Fruit fly (Drosophila melanogaster): Measurements from ENCODE around the gene CG32110.
A peak's percentile ranks its signal among the peaks of the same experiment; 100 is the strongest.

The CG32110 gene

dm6 chr3L:12803159-12804034 lies 5.1 kb upstream of the CG32110 start (continued):
- peak; percentile 22 for TF ChIP-seq az2 (GFP tag; optimal IDR thresholded peaks at IDR 0.05)
- peak; percentile 6 for TF ChIP-seq CG18476 (GFP tag; optimal IDR thresholded peaks at IDR 0.05)
- peak; percentile 45 for TF ChIP-seq bcd (GFP tag; optimal IDR thresholded peaks at IDR 0.05)
- peak; percentile 49 for TF ChIP-seq unpg (GFP tag; optimal IDR thresholded peaks at IDR 0.05)
- TF ChIP-seq exex (tag; optimal IDR thresholded peaks at IDR 0.05) = peak; percentile 9
- TF ChIP-seq Side (GFP tag; optimal IDR thresholded peaks at IDR 0.05) = peak; percentile 54
- TF ChIP-seq CG6654 (GFP tag; optimal IDR thresholded peaks at IDR 0.05) = peak; percentile 24
- TF ChIP-seq CG7839 (tag; optimal IDR thresholded peaks at IDR 0.05) = peak; percentile 66
- 0 out of 2 replicates have a peak, but pooled peaks have one; percentile 16 for TF ChIP-seq wdn (GFP tag; IDR thresholded peaks at IDR 0.05)
- TF ChIP-seq Six4 (GFP tag; optimal IDR thresholded peaks at IDR 0.05) = peak; percentile 25
- TF ChIP-seq HLH54F (GFP tag; optimal IDR thresholded peaks at IDR 0.05) = peak; percentile 54
- 0 out of 3 replicates have a peak, but pooled peaks have one; percentile 17 for TF ChIP-seq tgo (GFP tag; IDR thresholded peaks at IDR 0.05)
- peak; percentile 53; the same call in 1 of the 2 replicates for TF ChIP-seq lmd (GFP tag; IDR thresholded peaks at IDR 0.05)
- TF ChIP-seq Chrac-16 (GFP tag; optimal IDR thresholded peaks at IDR 0.05) = peak; percentile 30
- peak; percentile 51 for TF ChIP-seq Hsf (GFP tag; optimal IDR thresholded peaks at IDR 0.05)
- no peak for TF ChIP-seq Bgb (GFP tag; IDR thresholded peaks at IDR 0.05; ENCODE audit: partially characterized antibody)
- no peak for TF ChIP-seq schlank (tag; optimal IDR thresholded peaks at IDR 0.05)
- peak; percentile 15 for TF ChIP-seq CG2712 (tag; optimal IDR thresholded peaks at IDR 0.05)
- TF ChIP-seq kni (GFP tag; optimal IDR thresholded peaks at IDR 0.05) = no peak
- TF ChIP-seq scrt (GFP tag; optimal IDR thresholded peaks at IDR 0.05) = peak; percentile 36
- peak; percentile 23 for TF ChIP-seq CG12155 (GFP tag; optimal IDR thresholded peaks at IDR 0.05)
- TF ChIP-seq tx (GFP tag; optimal IDR thresholded peaks at IDR 0.05) = peak; percentile 24
- TF ChIP-seq Fer2 (tag; optimal IDR thresholded peaks at IDR 0.05) = peak; percentile 6
- TF ChIP-seq Deaf1 (tag; optimal IDR thresholded peaks at IDR 0.05) = peak; percentile 22
- TF ChIP-seq CG3281 (GFP tag; optimal IDR thresholded peaks at IDR 0.05) = peak; percentile 80
- peak; percentile 38 to 53 for TF ChIP-seq Pdp1 (GFP tag; optimal IDR thresholded peaks at IDR 0.05)
- TF ChIP-seq ro (GFP tag; IDR thresholded peaks at IDR 0.05) = no peak
- TF ChIP-seq pfk (GFP tag; optimal IDR thresholded peaks at IDR 0.05) = no peak
- TF ChIP-seq CG6689 (GFP tag; IDR thresholded peaks at IDR 0.05) = 0 out of 2 replicates have a peak, but pooled peaks have one; percentile 26
- peak; percentile 12; the same call in 1 of the 3 replicates for TF ChIP-seq CG14050 (GFP tag; IDR thresholded peaks at IDR 0.05)
- no peak for TF ChIP-seq emc (GFP tag; optimal IDR thresholded peaks at IDR 0.05)
- TF ChIP-seq wek (GFP tag; optimal IDR thresholded peaks at IDR 0.05) = no peak
- TF ChIP-seq CG6272 (GFP tag; IDR thresholded peaks at IDR 0.05) = no peak
- peak; percentile 16 for TF ChIP-seq CG1233 (GFP tag; optimal IDR thresholded peaks at IDR 0.05)
- peak; percentile 56 for TF ChIP-seq al (GFP tag; IDR thresholded peaks at IDR 0.05)
- TF ChIP-seq slbo (GFP tag; IDR thresholded peaks at IDR 0.05) = peak; percentile 65
- peak; percentile 8 for TF ChIP-seq fd96Cb (tag; optimal IDR thresholded peaks at IDR 0.05)
- no peak for TF ChIP-seq CG3163 (GFP tag; optimal IDR thresholded peaks at IDR 0.05)
- TF ChIP-seq CG17829 (tag; optimal IDR thresholded peaks at IDR 0.05) = peak; percentile 5
- peak; percentile 41; the same call in 1 of the 2 replicates for TF ChIP-seq CG14441 (GFP tag; IDR thresholded peaks at IDR 0.05)
- TF ChIP-seq CG15011 (GFP tag; optimal IDR thresholded peaks at IDR 0.05) = peak; percentile 14
- no peak for TF ChIP-seq Hr78 (GFP tag; optimal IDR thresholded peaks at IDR 0.05)
- TF ChIP-seq pan (optimal IDR thresholded peaks at IDR 0.05) = no peak
- TF ChIP-seq pan (GFP tag; optimal IDR thresholded peaks at IDR 0.05 in 1 of 2, IDR thresholded peaks at IDR 0.05 in 1 of 2) = peak in 1 of 2 experiments; percentile 32
- peak in 1 of 2 experiments; percentile 9 for TF ChIP-seq chif (GFP tag; optimal IDR thresholded peaks at IDR 0.05)
- peak; percentile 46 for TF ChIP-seq CG8388 (GFP tag; optimal IDR thresholded peaks at IDR 0.05)
- peak; percentile 41 for TF ChIP-seq Asciz (GFP tag; optimal IDR thresholded peaks at IDR 0.05)
- peak; percentile 67 for TF ChIP-seq CG11504 (tag; optimal IDR thresholded peaks at IDR 0.05)

Data from whole organism, embryonic.